Worm (Caenorhabditis elegans): ENCODE results near the gene nhr-110.

DNA sequence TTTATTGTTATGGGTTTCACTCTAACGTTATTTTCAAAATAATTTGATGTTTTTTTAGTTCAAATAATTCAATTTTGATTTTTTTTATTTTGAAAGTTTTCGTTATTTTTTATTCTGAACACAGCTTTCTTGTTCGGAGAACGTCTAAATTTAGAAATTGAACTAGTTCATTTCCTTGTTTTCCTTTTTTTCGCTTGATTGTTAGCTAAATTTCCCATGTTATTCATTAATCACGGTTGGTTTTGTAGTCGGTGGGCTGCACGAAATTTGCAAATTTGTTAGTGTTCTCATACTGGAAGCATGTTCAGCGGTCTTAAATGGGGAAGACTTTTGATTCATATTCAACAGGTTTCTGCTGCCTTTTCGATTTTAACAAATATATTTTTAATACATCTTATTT is 11.6 kb upstream of the nhr-110 start, which contains the start of gene str-222:
- no peak for TF ChIP-seq gmeb-2 (tag; optimal IDR thresholded peaks at IDR 0.05)
- no peak for TF ChIP-seq elt-2 (tag; optimal IDR thresholded peaks at IDR 0.05)
